Fruit fly (Drosophila melanogaster) whole organism, larva: ENCODE data around the gene CG10839.

Experiments
- noc ChIP-seq: fragments of 200-800 bp; sonication (Bioruptor generic); optimal IDR thresholded peaks from 3 replicates; lab custom pipeline; 2019; ENCODE audit warnings: missing biosample characterization, mild to moderate bottlenecking, missing genetic modification characterization, moderate library complexity

CG10839 gene

dm6 chr2L:15979186-15979585 lies at the start of gene CG10839:
TSS of gene CG10839 (plus strand) at chr2L:15979486.
- TF ChIP-seq noc (tag; lab: Kevin White, UChicago), result no peak

DNA sequence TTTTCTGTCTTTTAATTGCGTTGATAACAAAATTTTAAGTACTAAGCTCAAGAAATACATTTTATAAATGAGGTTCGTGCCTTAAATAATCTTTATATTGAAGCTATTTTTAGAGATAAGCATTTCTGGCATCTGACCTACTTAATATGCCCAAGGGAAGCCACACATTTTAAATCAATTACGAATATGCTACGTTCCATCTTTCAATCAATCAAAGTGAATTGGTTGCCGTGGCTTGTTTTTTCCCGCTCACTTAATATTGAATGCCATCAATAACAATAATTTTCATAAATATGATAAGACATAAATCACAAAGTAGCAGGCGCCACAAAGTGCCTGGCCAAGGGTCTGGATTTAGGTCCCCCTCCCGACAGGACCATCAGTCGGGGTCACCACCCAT lies 43.1 kb upstream of the CG10839 start:
- TF ChIP-seq noc (tag; lab: Kevin White, UChicago), result no peak

dm6 chr2L:15941141-15941540 lies 38.1 kb upstream of the CG10839 start, which contains the start of gene CG12448:
TSS of gene CG12448 (plus strand) at chr2L:15941441.
- TF ChIP-seq noc (tag; lab: Kevin White, UChicago), result no peak

DNA sequence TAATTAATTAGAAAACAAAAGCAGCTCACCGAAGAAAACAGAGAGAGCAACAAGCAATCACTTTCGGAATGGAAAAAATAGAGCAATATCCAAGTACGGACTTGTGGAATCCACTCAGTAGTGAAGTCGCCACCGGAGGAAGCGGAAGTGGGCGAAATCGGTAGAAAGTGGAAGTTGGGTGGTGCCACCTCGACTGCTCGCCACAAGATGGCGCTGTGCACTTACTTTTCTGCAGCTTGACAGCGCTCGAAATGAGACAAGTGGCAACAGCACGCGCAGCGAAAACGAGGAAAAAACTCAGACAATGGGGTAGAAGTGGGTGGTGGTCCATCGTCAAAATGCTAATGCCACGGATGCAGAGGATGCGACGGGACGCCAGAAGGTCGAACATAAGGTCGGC lies 29.8 kb upstream of the CG10839 start:
- TF ChIP-seq noc (tag; lab: Kevin White, UChicago), result no peak

- TF ChIP-seq noc (tag; lab: Kevin White, UChicago), result no peak
Measured at dm6 chr2L:15957558-15957957, 21.7 kb upstream of the CG10839 start, which contains the start of gene CG18063. TSS of gene CG18063 (plus strand) at chr2L:15957858.

- no peak for TF ChIP-seq noc (tag; lab: Kevin White, UChicago)
Measured at dm6 chr2L:15962335-15962734, 17.0 kb upstream of the CG10839 start, which contains the start of gene beat-Ib. TSS of gene beat-Ib (minus strand) at chr2L:15962435.

dm6 chr2L:16000199-16000598 lies 20.9 kb downstream of the CG10839 start, which contains the start of gene beat-Ic:
TSS of gene beat-Ic (plus strand) at chr2L:16000291.
- no peak for TF ChIP-seq noc (tag; lab: Kevin White, UChicago)

- TF ChIP-seq noc (tag; lab: Kevin White, UChicago), result no peak
Measured at dm6 chr2L:16003541-16003940, 24.3 kb downstream of the CG10839 start, which contains the start of gene CG34167. TSS of gene CG34167 (minus strand) at chr2L:16003641.

- no peak for TF ChIP-seq noc (tag; lab: Kevin White, UChicago)
Measured at dm6 chr2L:16004025-16004424, 24.7 kb downstream of the CG10839 start, which contains the start of the genes CG13245 and CG43816. TSS of gene CG13245 (plus strand) at chr2L:16004325. TSS of gene CG43816 (plus strand) at chr2L:16004325.

dm6 chr2L:16006179-16006578 lies 26.9 kb downstream of the CG10839 start, which contains the start of gene CG31820:
TSS of gene CG31820 (minus strand) at chr2L:16006279.
- no peak for TF ChIP-seq noc (tag; lab: Kevin White, UChicago)

DNA sequence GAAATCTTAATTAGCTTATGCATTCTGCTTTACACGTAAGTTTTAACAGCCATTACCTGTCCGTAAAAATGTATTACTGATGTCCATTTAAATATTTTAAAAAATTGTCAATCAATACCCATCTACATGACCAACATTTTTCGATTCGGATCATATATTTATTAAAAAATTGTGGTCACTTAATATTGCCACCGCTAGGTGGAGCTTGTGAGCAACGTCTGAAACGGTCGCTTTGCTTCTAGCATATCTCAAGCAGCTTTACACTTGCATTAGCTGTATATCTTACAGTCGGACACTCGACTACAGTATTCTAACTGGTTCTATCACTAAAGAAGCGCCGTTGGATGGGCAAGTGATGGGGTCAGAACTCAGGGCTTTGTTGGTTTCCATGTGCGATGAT lies 47.4 kb downstream of the CG10839 start:
- TF ChIP-seq noc (tag; lab: Kevin White, UChicago), result no peak
